Worm (Caenorhabditis elegans) whole organism, young adult: ENCODE measurements around the gene clec-205.

Experiments used
- B0019.2 ChIP-seq: fragments of 200-800 bp; sonication (Bioruptor generic); conservative IDR thresholded peaks from 2 replicates; pipeline ENCODE4 v1.3.6; 2022; ENCODE audit warnings: missing genetic modification reagents, missing genetic modification characterization, missing compliant biosample characterization
- B0035.1 ChIP-seq: sonication (generic microtip); optimal IDR thresholded peaks from 2 replicates; lab custom pipeline; 2016; ENCODE audit warnings: missing genetic modification characterization, mild to moderate bottlenecking, missing compliant biosample characterization, missing genotype, missing genetic modification reagents
- C06A6.2 ChIP-seq: fragments of 200-800 bp; sonication (Bioruptor generic); conservative IDR thresholded peaks from 2 replicates; pipeline ENCODE4 v1.3.6; 2022; ENCODE audit warnings: missing genetic modification characterization, missing compliant biosample characterization
- F22D6.2 ChIP-seq: sonication (generic microtip); optimal IDR thresholded peaks from 2 replicates; lab custom pipeline; 2016; ENCODE audit warnings: mild to moderate bottlenecking, missing genetic modification characterization, missing compliant biosample characterization
- F33H1.4 ChIP-seq: fragments of 200-800 bp; sonication (Bioruptor generic); IDR thresholded peaks from 2 replicates; pipeline ENCODE4 v1.3.6; 2022; ENCODE audit warnings: missing genetic modification reagents, missing genetic modification characterization, missing compliant biosample characterization
- F57C9.4 ChIP-seq: sonication (generic microtip); optimal IDR thresholded peaks from 2 replicates; lab custom pipeline; 2017; ENCODE audit warnings: mild to moderate bottlenecking, missing genetic modification characterization, missing compliant biosample characterization
- K11D2.4 ChIP-seq: fragments of 200-800 bp; sonication (Bioruptor generic); IDR thresholded peaks from 2 replicates; pipeline ENCODE4 v1.3.6; 2022; ENCODE audit warnings: missing genetic modification reagents, missing genetic modification characterization, missing compliant biosample characterization
- Y95B8A.8 ChIP-seq: fragments of 200-800 bp; sonication (Bioruptor generic); IDR thresholded peaks from 2 replicates; pipeline ENCODE4 v1.3.6; 2022; ENCODE audit warnings: missing genetic modification reagents, missing genetic modification characterization, missing compliant biosample characterization
- bed-2 ChIP-seq: fragments of 200-800 bp; sonication (Bioruptor generic); IDR thresholded peaks from 2 replicates; pipeline ENCODE4 v1.3.6; 2022; ENCODE audit warnings: missing genetic modification reagents, missing genetic modification characterization, missing compliant biosample characterization
- ceh-40 ChIP-seq: fragments of 200-800 bp; sonication (Bioruptor generic); IDR thresholded peaks from 2 replicates; pipeline ENCODE4 v1.3.6; 2022; ENCODE audit warnings: missing genetic modification characterization, missing compliant biosample characterization
- ceh-58 ChIP-seq: fragments of 200-800 bp; sonication (Bioruptor generic); IDR thresholded peaks from 2 replicates; pipeline ENCODE4 v1.3.6; 2022; ENCODE audit warnings: missing genetic modification characterization, missing compliant biosample characterization
- ceh-79 ChIP-seq: sonication (generic microtip); optimal IDR thresholded peaks from 2 replicates; lab custom pipeline; 2017; ENCODE audit warnings: mild to moderate bottlenecking, missing genetic modification characterization, missing compliant biosample characterization
- die-1 ChIP-seq: sonication (generic microtip); optimal IDR thresholded peaks from 2 replicates; lab custom pipeline; 2016; ENCODE audit warnings: missing genotype, mild to moderate bottlenecking, missing genetic modification characterization, missing compliant biosample characterization
- dox-1 ChIP-seq: fragments of 200-800 bp; sonication (Bioruptor generic); IDR thresholded peaks from 2 replicates; pipeline ENCODE4 v1.3.6; 2022; ENCODE audit warnings: missing genetic modification reagents, missing genetic modification characterization, missing compliant biosample characterization
- egl-18 ChIP-seq: fragments of 200-800 bp; sonication (Bioruptor generic); IDR thresholded peaks from 2 replicates; pipeline ENCODE4 v1.3.6; 2022; ENCODE audit warnings: missing genetic modification reagents, missing genetic modification characterization, missing compliant biosample characterization
- egl-44 ChIP-seq: fragments of 200-800 bp; sonication (Bioruptor generic); IDR thresholded peaks from 2 replicates; pipeline ENCODE4 v1.3.6; 2022; ENCODE audit warnings: missing genetic modification reagents, missing genetic modification characterization, missing compliant biosample characterization
- gei-17 ChIP-seq: fragments of 200-800 bp; sonication (Bioruptor generic); optimal IDR thresholded peaks from 2 replicates; lab custom pipeline; 2018; ENCODE audit warnings: mild to moderate bottlenecking, missing genetic modification characterization, missing compliant biosample characterization
- hlh-12 ChIP-seq: sonication (generic microtip); optimal IDR thresholded peaks from 2 replicates; lab custom pipeline; 2016; ENCODE audit warnings: missing genetic modification characterization, missing compliant biosample characterization
- hrde-1 ChIP-seq: sonication (generic microtip); optimal IDR thresholded peaks from 2 replicates; lab custom pipeline; 2016; ENCODE audit warnings: missing genetic modification characterization, mild to moderate bottlenecking, missing compliant biosample characterization, moderate library complexity, missing genotype, missing genetic modification reagents, borderline replicate concordance
- lin-26 ChIP-seq: fragments of 200-800 bp; sonication (Bioruptor generic); IDR thresholded peaks from 2 replicates; pipeline ENCODE4 v1.3.6; 2022; ENCODE audit warnings: missing genetic modification reagents, missing genetic modification characterization, missing compliant biosample characterization
- lin-35 ChIP-seq, 3 experiments: fragments of 150-350 bp in 2 of 3; sonication (generic microtip) in 1 of 3; optimal IDR thresholded peaks; 2 replicates each; lab custom pipeline; 2014 to 2018; ENCODE audit warnings: missing biosample characterization in 3 of 3, missing genetic modification characterization in 3 of 3, missing genetic modification reagents in 3 of 3
- lin-40 ChIP-seq: sonication (generic microtip); optimal IDR thresholded peaks from 2 replicates; lab custom pipeline; 2016; ENCODE audit warnings: missing genetic modification characterization, mild to moderate bottlenecking, missing compliant biosample characterization, missing genotype, missing genetic modification reagents
- lsl-1 ChIP-seq: fragments of 200-800 bp; sonication (Bioruptor generic); optimal IDR thresholded peaks from 2 replicates; lab custom pipeline; 2018; ENCODE audit warnings: mild to moderate bottlenecking, missing genetic modification characterization, moderate library complexity, missing compliant biosample characterization
- mel-28 ChIP-seq: sonication (generic microtip); optimal IDR thresholded peaks from 2 replicates; lab custom pipeline; 2016; ENCODE audit warnings: borderline replicate concordance, mild to moderate bottlenecking, missing genetic modification characterization, missing compliant biosample characterization
- nfyb-1 ChIP-seq: fragments of 200-800 bp; sonication (Bioruptor generic); IDR thresholded peaks from 2 replicates; pipeline ENCODE4 v1.3.6; 2022; ENCODE audit warnings: missing genetic modification reagents, missing genetic modification characterization, missing compliant biosample characterization
- nhr-80 ChIP-seq: sonication (generic microtip); optimal IDR thresholded peaks from 2 replicates; lab custom pipeline; 2016; ENCODE audit warnings: missing genetic modification characterization, missing compliant biosample characterization
- nhr-90 ChIP-seq: sonication (generic microtip); optimal IDR thresholded peaks from 2 replicates; lab custom pipeline; 2016; ENCODE audit warnings: missing genotype, mild to moderate bottlenecking, missing genetic modification characterization, missing compliant biosample characterization
- pbrm-1 ChIP-seq: fragments of 200-800 bp; sonication (Bioruptor generic); IDR thresholded peaks from 2 replicates; pipeline ENCODE4 v1.3.6; 2022; ENCODE audit warnings: missing genetic modification reagents, missing genetic modification characterization, missing compliant biosample characterization
- rpc-1 ChIP-seq, 2 experiments: fragments of 150-350 bp in 1 of 2; sonication (generic microtip) in 1 of 2; optimal IDR thresholded peaks; 2 replicates each; lab custom pipeline; 2014 to 2018; ENCODE audit warnings: missing biosample characterization in 1 of 2, missing genetic modification characterization in 1 of 2, missing genetic modification reagents in 1 of 2, missing genotype in 1 of 2
- unc-62 ChIP-seq: fragments of 150-350 bp; optimal IDR thresholded peaks from 2 replicates; lab custom pipeline; 2014; ENCODE audit warnings: missing biosample characterization, missing genetic modification reagents, missing genetic modification characterization
- xnd-1 ChIP-seq: sonication (generic microtip); optimal IDR thresholded peaks from 2 replicates; lab custom pipeline; 2016; ENCODE audit warnings: missing genotype, missing genetic modification reagents, missing genetic modification characterization, missing compliant biosample characterization
- zim-3 ChIP-seq: sonication (generic microtip); optimal IDR thresholded peaks from 2 replicates; lab custom pipeline; 2017; ENCODE audit warnings: mild to moderate bottlenecking, missing genetic modification characterization, moderate library complexity, missing compliant biosample characterization
- ztf-18 ChIP-seq: sonication (generic microtip); optimal IDR thresholded peaks from 2 replicates; lab custom pipeline; 2016; ENCODE audit warnings: missing genotype, mild to moderate bottlenecking, missing genetic modification characterization, missing compliant biosample characterization
- ztf-28 ChIP-seq: fragments of 200-800 bp; sonication (Bioruptor generic); IDR thresholded peaks from 2 replicates; pipeline ENCODE4 v1.3.6; 2022; ENCODE audit warnings: missing genetic modification reagents, missing genetic modification characterization, missing compliant biosample characterization

The clec-205 gene

ce11 chrV:1716892-1717291 is 43.8 kb upstream of the clec-205 start, which contains the start of gene srw-103 (continued):
- TF ChIP-seq pbrm-1 (GFP tag; lab: Robert Waterston, UW) = no peak

DNA sequence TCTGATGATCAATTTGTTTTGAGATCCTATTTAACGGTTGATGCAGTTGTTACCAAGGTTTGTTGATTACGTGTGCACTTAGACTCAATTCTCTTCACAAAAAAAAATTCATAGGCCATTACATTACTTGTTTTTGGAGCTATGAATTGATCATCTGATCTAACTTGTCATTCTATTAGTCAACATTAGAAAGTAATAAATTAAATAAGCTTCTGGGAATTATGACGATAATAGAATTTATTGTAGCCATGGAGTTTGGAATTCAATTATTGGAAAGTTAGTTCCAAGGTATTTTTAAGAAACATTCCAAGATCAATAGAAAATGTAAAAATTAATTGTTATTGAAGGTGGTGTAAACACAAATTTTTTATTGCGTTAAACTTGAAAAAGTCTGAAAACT is 42.5 kb upstream of the clec-205 start:
- TF ChIP-seq unc-62 = no peak
- no peak for TF ChIP-seq pbrm-1 (GFP tag; lab: Robert Waterston, UW)
- TF ChIP-seq ceh-40 (GFP tag; lab: Robert Waterston, UW) = no peak
- TF ChIP-seq nhr-80 (tag; lab: Kevin White, UChicago) = no peak
- no peak for TF ChIP-seq nhr-90
- TF ChIP-seq lsl-1 (GFP tag; lab: Kevin White, UChicago) = no peak
- no peak for TF ChIP-seq gei-17
- TF ChIP-seq die-1 (tag; lab: Kevin White, UChicago) = no peak
- TF ChIP-seq ztf-28 (GFP tag; lab: Robert Waterston, UW) = no peak
- TF ChIP-seq B0019.2 (GFP tag; lab: Robert Waterston, UW) = no peak
- TF ChIP-seq ztf-18 (tag; lab: Kevin White, UChicago) = no peak

ce11 chrV:1719927-1720326 is 40.8 kb upstream of the clec-205 start, which contains the start of gene srw-102:
Gene srw-102 (plus strand): TSS chrV:1720227.
- TF ChIP-seq egl-44 (GFP tag; lab: Robert Waterston, UW) = no peak
- TF ChIP-seq xnd-1 (tag; lab: Kevin White, UChicago) = no peak
- no peak for TF ChIP-seq lin-40 (tag; lab: Kevin White, UChicago)
- TF ChIP-seq C06A6.2 (GFP tag; lab: Robert Waterston, UW) = no peak
- TF ChIP-seq, all 124 proteins: peak for 0

DNA sequence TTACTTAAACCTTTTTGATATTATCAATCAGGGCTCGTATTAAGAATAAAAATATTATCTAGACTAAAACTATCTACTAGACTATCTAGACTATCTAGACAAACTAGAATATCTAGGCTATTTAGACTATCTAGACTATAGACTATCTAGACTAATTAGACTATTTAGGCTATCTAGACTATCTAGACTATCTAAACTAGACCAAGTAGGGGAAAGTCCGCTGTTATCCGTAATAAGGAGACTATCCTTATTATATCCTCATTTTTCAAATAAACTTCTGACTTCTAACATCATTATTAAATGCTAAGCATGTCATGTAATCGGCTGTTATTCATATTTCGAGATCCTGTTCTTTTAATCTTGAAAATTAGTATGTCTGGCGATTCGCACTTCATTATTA is 38.7 kb upstream of the clec-205 start, which contains the start of gene srw-101:
srw-101 (plus strand) TSS at position 301 of the 400 bp plus-strand sequence.
- no peak for TF ChIP-seq bed-2 (GFP tag; lab: Robert Waterston, UW)

- TF ChIP-seq unc-62 (no peak), nhr-90 (no peak), F33H1.4 (GFP tag; lab: Robert Waterston, UW) (no peak), pbrm-1 (GFP tag; lab: Robert Waterston, UW) (no peak), rpc-1 (optimal IDR thresholded peaks at IDR 0.05; lab: Kevin White, UChicago) (no peak), rpc-1 (tag; optimal IDR thresholded peaks at IDR 0.05; lab: Kevin White, UChicago) (no peak), zim-3 (no peak), gei-17 (no peak), mel-28 (tag; lab: Kevin White, UChicago) (no peak), hrde-1 (no peak), Y95B8A.8 (GFP tag; lab: Robert Waterston, UW) (no peak), nfyb-1 (GFP tag; lab: Robert Waterston, UW) (no peak)
Observed at ce11 chrV:1725353-1725752, 35.3 kb upstream of the clec-205 start, which contains the start of gene sri-27. Gene sri-27 (plus strand): TSS chrV:1725653.

ce11 chrV:1731918-1732317 is 28.8 kb upstream of the clec-205 start, which contains the start of gene gst-21:
Gene gst-21 (minus strand): TSS chrV:1732018.
- TF ChIP-seq lin-26 (no peak), K11D2.4 (GFP tag; lab: Robert Waterston, UW) (no peak), lin-35 (GFP tag; optimal IDR thresholded peaks at IDR 0.05; lab: Kevin White, UChicago) (no peak)

- TF ChIP-seq F22D6.2 (tag; lab: Kevin White, UChicago) (no peak), ztf-18 (tag; lab: Kevin White, UChicago) (no peak), ceh-58 (GFP tag; lab: Robert Waterston, UW) (no peak), B0035.1 (tag; lab: Kevin White, UChicago) (no peak), egl-18 (GFP tag; lab: Robert Waterston, UW) (no peak), ceh-79 (tag; lab: Kevin White, UChicago) (no peak), dox-1 (GFP tag; lab: Robert Waterston, UW) (no peak), F57C9.4 (no peak), hlh-12 (tag; lab: Kevin White, UChicago) (no peak)
Observed at ce11 chrV:1734569-1734968, 26.1 kb upstream of the clec-205 start, which contains the start of gene str-160. Gene str-160 (plus strand): TSS chrV:1734869.
